Fruit fly (Drosophila melanogaster) whole organism, embryonic: ENCODE results near the gene dysc.

Source experiments
- ATbp ChIP-seq: fragments of 200-800 bp; sonication (Bioruptor generic); optimal IDR thresholded peaks from 2 replicates; lab custom pipeline; 2017; ENCODE audit warnings: missing biosample characterization, mild to moderate bottlenecking, missing genetic modification characterization, missing genetic modification reagents
- Aef1 ChIP-seq: fragments of 200-800 bp; sonication (Bioruptor generic); IDR thresholded peaks from 3 replicates; pipeline ENCODE4 v1.3.6; 2022; ENCODE audit warnings: missing biosample characterization, missing genetic modification characterization
- B-H2 ChIP-seq: fragments of 200-800 bp; sonication (Bioruptor generic); optimal IDR thresholded peaks from 2 replicates; lab custom pipeline; 2018; ENCODE audit warnings: missing biosample characterization, mild to moderate bottlenecking, missing genetic modification characterization
- BEAF-32 ChIP-seq: fragments of 200-800 bp; sonication (Bioruptor generic); optimal IDR thresholded peaks from 3 replicates; lab custom pipeline; 2017; ENCODE audit warnings: missing biosample characterization, missing genetic modification characterization, mild to moderate bottlenecking, moderate library complexity, missing genetic modification reagents
- CG10209 ChIP-seq: fragments of 200-800 bp; sonication (Bioruptor generic); optimal IDR thresholded peaks from 3 replicates; lab custom pipeline; 2017; ENCODE audit warnings: missing biosample characterization, mild to moderate bottlenecking, missing genetic modification characterization, missing genetic modification reagents
- CG10543 ChIP-seq: fragments of 200-800 bp; sonication (Bioruptor generic); optimal IDR thresholded peaks from 3 replicates; lab custom pipeline; 2017; ENCODE audit warnings: missing biosample characterization, mild to moderate bottlenecking, missing genetic modification characterization, moderate library complexity
- CG11085 ChIP-seq: fragments of 200-800 bp; sonication (Bioruptor generic); IDR thresholded peaks from 2 replicates; pipeline ENCODE4 v1.3.6; 2022; ENCODE audit warnings: missing biosample characterization, missing genetic modification characterization
- CG11695 ChIP-seq: fragments of 200-800 bp; sonication (Bioruptor generic); IDR thresholded peaks from 3 replicates; pipeline ENCODE4 v1.3.6; 2022; ENCODE audit warnings: missing biosample characterization, missing genetic modification characterization
- CG13424 ChIP-seq: fragments of 200-800 bp; sonication (Bioruptor generic); optimal IDR thresholded peaks from 2 replicates; lab custom pipeline; 2019; ENCODE audit warnings: missing biosample characterization, mild to moderate bottlenecking, missing genetic modification characterization, moderate library complexity
- CG13894 ChIP-seq: fragments of 200-800 bp; sonication (Bioruptor generic); optimal IDR thresholded peaks from 3 replicates; lab custom pipeline; 2018; ENCODE audit warnings: missing biosample characterization, mild to moderate bottlenecking, missing genetic modification characterization, moderate library complexity
- CG15269 ChIP-seq: fragments of 200-800 bp; sonication (Bioruptor generic); optimal IDR thresholded peaks from 2 replicates; lab custom pipeline; 2018; ENCODE audit warnings: missing biosample characterization, mild to moderate bottlenecking, missing genetic modification characterization, moderate library complexity
- CG1602 ChIP-seq: fragments of 200-800 bp; sonication (Bioruptor generic); optimal IDR thresholded peaks from 3 replicates; lab custom pipeline; 2016; ENCODE audit warnings: missing biosample characterization, missing genetic modification characterization
- CG17359 ChIP-seq: fragments of 200-800 bp; sonication (Bioruptor generic); optimal IDR thresholded peaks from 3 replicates; lab custom pipeline; 2018; ENCODE audit warnings: missing biosample characterization, mild to moderate bottlenecking, missing genetic modification characterization, moderate library complexity
- CG18619 ChIP-seq: fragments of 200-800 bp; sonication (Bioruptor generic); optimal IDR thresholded peaks from 3 replicates; lab custom pipeline; 2017; ENCODE audit warnings: missing biosample characterization, mild to moderate bottlenecking, missing genetic modification characterization
- CG2678 ChIP-seq: fragments of 200-800 bp; sonication (Bioruptor generic); optimal IDR thresholded peaks from 3 replicates; lab custom pipeline; 2019; ENCODE audit warnings: missing biosample characterization, mild to moderate bottlenecking, missing genetic modification characterization, moderate library complexity
- CG2712 ChIP-seq: fragments of 200-800 bp; optimal IDR thresholded peaks from 3 replicates; lab custom pipeline; 2019; ENCODE audit warnings: missing biosample characterization, mild to moderate bottlenecking, missing genetic modification characterization, moderate library complexity
- CG32767 ChIP-seq: fragments of 200-800 bp; sonication (Bioruptor generic); IDR thresholded peaks from 2 replicates; pipeline ENCODE4 v1.3.6; 2022; ENCODE audit warnings: missing biosample characterization, missing genetic modification characterization
- CG33557 ChIP-seq: fragments of 200-800 bp; sonication (Bioruptor generic); optimal IDR thresholded peaks from 2 replicates; lab custom pipeline; 2019; ENCODE audit warnings: missing biosample characterization, mild to moderate bottlenecking, missing genetic modification characterization, moderate library complexity
- CG4730 ChIP-seq: fragments of 200-800 bp; sonication (Bioruptor generic); IDR thresholded peaks from 2 replicates; pipeline ENCODE4 v1.3.6; 2022; ENCODE audit warnings: missing biosample characterization, missing genetic modification characterization
- CG6683 ChIP-seq: fragments of 200-800 bp; sonication (Bioruptor generic); optimal IDR thresholded peaks from 2 replicates; lab custom pipeline; 2017; ENCODE audit warnings: missing biosample characterization, mild to moderate bottlenecking, missing genetic modification characterization, missing genetic modification reagents
- Doc3 ChIP-seq: fragments of 200-800 bp; sonication (Bioruptor generic); IDR thresholded peaks from 3 replicates; pipeline ENCODE4 v1.3.6; 2022; ENCODE audit warnings: missing biosample characterization, missing genetic modification characterization; ENCODE audit not compliant: partially characterized antibody
- Hr51 ChIP-seq, 2 experiments: fragments of 200-800 bp; sonication (Bioruptor generic); optimal IDR thresholded peaks; 2 replicates in 1 of 2; 3 replicates in 1 of 2; lab custom pipeline; 2016 to 2018; ENCODE audit warnings: missing biosample characterization in 2 of 2, missing genetic modification characterization in 2 of 2, mild to moderate bottlenecking in 1 of 2, moderate library complexity in 1 of 2
- Med ChIP-seq: fragments of 200-800 bp; sonication (Bioruptor generic); peaks from one replicate; lab custom pipeline; 2016; ENCODE audit warnings: missing biosample characterization, missing genetic modification characterization, mild to moderate bottlenecking, inconsistent platforms, moderate library complexity
- NfI ChIP-seq: fragments of 200-800 bp; sonication (Bioruptor generic); optimal IDR thresholded peaks from 3 replicates; lab custom pipeline; 2018; ENCODE audit warnings: missing biosample characterization, mild to moderate bottlenecking, missing genetic modification characterization, moderate library complexity
- Oaz ChIP-seq: fragments of 200-800 bp; sonication (Bioruptor generic); IDR thresholded peaks from 2 replicates; pipeline ENCODE4 v1.3.6; 2022; ENCODE audit warnings: missing biosample characterization, missing genetic modification characterization
- Sin3A ChIP-seq: fragments of >200 bp; optimal IDR thresholded peaks from 2 replicates; lab custom pipeline; 2018
- Sox100B ChIP-seq: fragments of 200-800 bp; sonication (Bioruptor generic); optimal IDR thresholded peaks from 3 replicates; lab custom pipeline; 2018; ENCODE audit warnings: missing biosample characterization, mild to moderate bottlenecking, missing genetic modification characterization
- abd-A ChIP-seq: fragments of 200-800 bp; sonication (Bioruptor generic); optimal IDR thresholded peaks from 3 replicates; lab custom pipeline; 2019; ENCODE audit warnings: missing biosample characterization, mild to moderate bottlenecking, missing genetic modification characterization, moderate library complexity
- aop ChIP-seq: fragments of 200-800 bp; sonication (Bioruptor generic); IDR thresholded peaks from 2 replicates; pipeline ENCODE4 v1.3.6; 2022; ENCODE audit warnings: missing biosample characterization, missing genetic modification characterization
- bcd ChIP-seq: fragments of 200-800 bp; sonication (Bioruptor generic); optimal IDR thresholded peaks from 2 replicates; lab custom pipeline; 2017; ENCODE audit warnings: missing biosample characterization, mild to moderate bottlenecking, missing genetic modification characterization
- cas ChIP-seq: fragments of 200-800 bp; sonication (Bioruptor generic); IDR thresholded peaks from 2 replicates; pipeline ENCODE4 v1.3.6; 2022; ENCODE audit warnings: missing biosample characterization, missing genetic modification characterization
- crol ChIP-seq: fragments of 200-800 bp; sonication (Bioruptor generic); IDR thresholded peaks from 2 replicates; pipeline ENCODE4 v1.3.6; 2022; ENCODE audit warnings: missing biosample characterization, missing genetic modification characterization
- eyg ChIP-seq: fragments of 200-800 bp; sonication (Bioruptor generic); optimal IDR thresholded peaks from 3 replicates; lab custom pipeline; 2016; ENCODE audit warnings: missing biosample characterization, missing genetic modification characterization
- fd102C ChIP-seq: fragments of 200-800 bp; sonication (Bioruptor generic); optimal IDR thresholded peaks from 2 replicates; lab custom pipeline; 2018; ENCODE audit warnings: missing biosample characterization, mild to moderate bottlenecking, missing genetic modification characterization, moderate library complexity
- fd3F ChIP-seq: fragments of 200-800 bp; sonication (Bioruptor generic); optimal IDR thresholded peaks from 2 replicates; lab custom pipeline; 2018; ENCODE audit warnings: missing biosample characterization, mild to moderate bottlenecking, missing genetic modification characterization, moderate library complexity
- gem ChIP-seq: fragments of 200-800 bp; sonication (Bioruptor generic); optimal IDR thresholded peaks from 2 replicates; lab custom pipeline; 2019; ENCODE audit warnings: missing biosample characterization, mild to moderate bottlenecking, missing genetic modification characterization, moderate library complexity
- odd ChIP-seq: fragments of 200-800 bp; sonication (Bioruptor generic); optimal IDR thresholded peaks from 2 replicates; lab custom pipeline; 2017; ENCODE audit warnings: missing biosample characterization, mild to moderate bottlenecking, missing genetic modification characterization
- org-1 ChIP-seq: fragments of 200-800 bp; sonication (Bioruptor generic); optimal IDR thresholded peaks from 2 replicates; lab custom pipeline; 2017; ENCODE audit warnings: missing biosample characterization, missing genetic modification characterization
- pho ChIP-seq: fragments of 200-800 bp; sonication (Bioruptor generic); optimal IDR thresholded peaks from 2 replicates; lab custom pipeline; 2016; ENCODE audit warnings: missing biosample characterization, missing genetic modification characterization
- phol ChIP-seq: fragments of 200-800 bp; sonication (Bioruptor generic); optimal IDR thresholded peaks from 3 replicates; lab custom pipeline; 2018; ENCODE audit warnings: missing biosample characterization, mild to moderate bottlenecking, missing genetic modification characterization, moderate library complexity
- row ChIP-seq: fragments of 200-800 bp; sonication (Bioruptor generic); IDR thresholded peaks from 3 replicates; pipeline ENCODE4 v1.3.6; 2022; ENCODE audit warnings: missing biosample characterization, missing genetic modification characterization
- salm ChIP-seq: fragments of 200-800 bp; sonication (Bioruptor generic); optimal IDR thresholded peaks from 2 replicates; lab custom pipeline; 2018; ENCODE audit warnings: missing biosample characterization, mild to moderate bottlenecking, missing genetic modification characterization
- scrt ChIP-seq: fragments of 200-800 bp; sonication (Bioruptor generic); optimal IDR thresholded peaks from 2 replicates; lab custom pipeline; 2018; ENCODE audit warnings: missing biosample characterization, mild to moderate bottlenecking, missing genetic modification characterization, moderate library complexity
- sob ChIP-seq: fragments of 200-800 bp; sonication (Bioruptor generic); IDR thresholded peaks from 2 replicates; pipeline ENCODE4 v1.3.6; 2022; ENCODE audit warnings: missing biosample characterization, missing genetic modification characterization
- tap ChIP-seq: fragments of 200-800 bp; optimal IDR thresholded peaks from 3 replicates; lab custom pipeline; 2019; ENCODE audit warnings: missing biosample characterization, mild to moderate bottlenecking, missing genetic modification characterization, moderate library complexity
- tio ChIP-seq: fragments of 200-800 bp; sonication (Bioruptor generic); optimal IDR thresholded peaks from 2 replicates; lab custom pipeline; 2017; ENCODE audit warnings: missing biosample characterization, missing genetic modification characterization, inconsistent platforms
- usp ChIP-seq: fragments of >200 bp; optimal IDR thresholded peaks from 2 replicates; lab custom pipeline; 2017; ENCODE audit warnings: missing biosample characterization, missing genetic modification characterization
- z ChIP-seq: fragments of 200-800 bp; sonication (Bioruptor generic); IDR thresholded peaks from 3 replicates; pipeline ENCODE4 v1.3.6; 2022; ENCODE audit warnings: missing biosample characterization, missing genetic modification characterization
- zf30C ChIP-seq: fragments of 200-800 bp; sonication (Bioruptor generic); optimal IDR thresholded peaks from 3 replicates; lab custom pipeline; 2018; ENCODE audit warnings: missing biosample characterization, mild to moderate bottlenecking, missing genetic modification characterization

dysc gene

DNA sequence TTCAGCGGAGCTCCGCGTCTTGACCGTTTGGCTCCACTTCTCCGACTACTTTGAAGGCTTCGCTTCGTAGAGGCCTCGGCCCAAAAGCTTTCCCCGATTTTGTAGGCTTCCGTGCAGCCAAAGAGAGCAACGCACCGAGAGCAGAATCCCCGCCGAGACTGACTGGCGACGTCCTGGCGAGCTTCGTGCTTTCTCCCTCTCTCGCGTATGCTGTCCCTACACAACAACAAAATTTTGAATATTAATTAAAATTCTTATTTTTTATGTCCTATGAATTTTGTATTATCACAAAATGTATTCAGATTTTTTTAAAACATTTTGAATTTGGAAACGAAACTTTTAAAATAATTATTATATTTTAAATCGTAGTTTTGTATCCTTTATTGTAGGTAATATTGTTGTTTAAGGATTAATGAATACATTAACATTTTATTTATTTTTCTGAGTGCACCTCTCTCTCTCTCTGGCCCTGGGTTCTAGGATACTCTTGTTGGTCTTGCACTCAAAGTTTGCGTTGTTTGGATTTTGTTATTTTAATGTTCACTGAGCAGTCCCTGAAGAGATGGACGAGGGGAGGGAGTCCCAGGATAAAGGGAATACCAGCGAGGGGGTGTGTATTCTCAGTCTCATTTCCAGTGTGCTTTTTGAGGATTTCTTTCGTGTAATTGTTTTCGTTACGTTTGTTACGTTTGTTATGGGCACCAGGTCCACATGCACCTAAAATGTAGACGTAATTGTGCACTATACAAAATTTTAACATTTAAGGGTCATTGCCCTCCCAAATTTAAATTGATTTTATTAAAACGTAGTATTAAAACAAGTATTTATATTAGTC, at the start of gene dysc (continued):
- TF ChIP-seq abd-A (tag; lab: Kevin White, UChicago) (peak; percentile 83), aop (GFP tag; lab: Robert Waterston, UW) (no peak), CG10209 (GFP tag; lab: Kevin White, UChicago) (peak; percentile 6), CG10543 (peak; percentile 40), CG15269 (tag; lab: Kevin White, UChicago) (peak; percentile 73), salm (tag; lab: Kevin White, UChicago) (no peak), pho (GFP tag; lab: Kevin White, UChicago) (no peak), NfI (peak; percentile 10), eyg (no peak), sob (GFP tag; lab: Robert Waterston, UW) (peak; percentile 51), tio (peak; percentile 31), gem (tag; lab: Kevin White, UChicago) (peak; percentile 69), fd102C (no peak), Sox100B (GFP tag; lab: Kevin White, UChicago) (peak; percentile 35), ATbp (GFP tag; lab: Kevin White, UChicago) (no peak), usp (no peak), BEAF-32 (GFP tag; lab: Kevin White, UChicago) (no peak), CG13894 (tag; lab: Kevin White, UChicago) (peak; percentile 46), phol (tag; lab: Kevin White, UChicago) (peak; percentile 10), zf30C (GFP tag; lab: Kevin White, UChicago) (peak; percentile 66), Aef1 (GFP tag; lab: Robert Waterston, UW) (no peak), B-H2 (GFP tag; lab: Kevin White, UChicago) (peak; percentile 12), CG11085 (GFP tag; lab: Robert Waterston, UW) (no peak), Med (GFP tag; lab: Kevin White, UChicago) (peak; percentile 54), CG6683 (GFP tag; lab: Kevin White, UChicago) (peak; percentile 12), CG18619 (peak; percentile 10), bcd (GFP tag; lab: Kevin White, UChicago) (peak; percentile 33), scrt (peak; percentile 50), CG2678 (peak; percentile 76), Doc3 (GFP tag; lab: Robert Waterston, UW) (no peak), tap (tag; lab: Kevin White, UChicago) (peak; percentile 9), crol (peak; percentile 74), odd (GFP tag; lab: Kevin White, UChicago) (peak; percentile 10), row (GFP tag; lab: Robert Waterston, UW) (peak; percentile 67), CG13424 (tag; lab: Kevin White, UChicago) (peak; percentile 68), z (GFP tag; lab: Robert Waterston, UW) (peak; percentile 81; the same call in 2 of the 3 replicates), cas (no peak), CG2712 (tag; lab: Kevin White, UChicago) (peak; percentile 37), fd3F (GFP tag; lab: Kevin White, UChicago) (peak; percentile 14), CG33557 (GFP tag; lab: Kevin White, UChicago) (no peak), Hr51 (GFP tag; optimal IDR thresholded peaks at IDR 0.05; lab: Kevin White, UChicago) (peak in 1 of 2 experiments; percentile 64), Oaz (GFP tag; lab: Robert Waterston, UW) (no peak), CG17359 (peak; percentile 30), CG4730 (no peak), org-1 (peak; percentile 1), CG1602 (no peak), Sin3A (lab: Kevin White, UChicago) (no peak), CG32767 (GFP tag; lab: Robert Waterston, UW) (0 out of 2 replicates have a peak, but pooled peaks have one; percentile 34), CG11695 (GFP tag; lab: Robert Waterston, UW) (peak; percentile 64)
